Worm (Caenorhabditis elegans): ENCODE data around the gene tag-307.

tag-307 gene

DNA sequence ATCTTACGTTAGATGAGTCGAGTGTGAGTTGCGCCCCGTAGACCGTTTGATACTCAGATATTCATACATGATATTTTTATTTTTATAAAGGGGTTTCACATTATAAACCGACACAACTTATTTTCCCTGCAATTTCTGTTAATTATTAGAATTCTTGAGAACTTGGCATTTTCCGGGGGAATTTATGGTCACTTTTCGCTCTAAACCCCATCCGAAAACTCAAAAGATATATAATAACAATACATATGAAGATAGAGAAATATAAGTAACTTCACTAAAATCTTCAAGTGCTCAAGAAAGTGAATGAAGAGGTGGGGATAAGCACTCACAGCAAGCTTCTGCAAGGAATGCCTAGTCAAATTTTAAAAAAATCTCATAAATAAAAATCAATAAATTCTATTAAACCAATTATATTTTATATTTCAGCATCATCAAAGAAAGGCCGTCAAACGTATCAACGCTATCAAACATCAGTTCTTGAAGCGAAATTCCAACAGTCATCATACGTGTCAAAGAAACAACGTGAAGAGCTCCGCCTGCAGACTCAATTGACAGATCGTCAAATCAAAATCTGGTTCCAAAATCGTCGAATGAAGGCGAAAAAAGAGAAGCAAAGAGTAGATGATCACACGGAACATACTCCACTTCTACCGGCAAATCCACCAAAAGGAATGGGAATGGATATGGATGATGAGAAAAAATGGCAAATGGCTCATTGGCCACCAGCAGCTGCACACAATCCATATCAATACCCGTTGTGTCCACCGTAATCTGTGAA is 41.3 kb downstream of the tag-307 start:
- no peak for TF ChIP-seq ceh-13 (GFP tag; optimal IDR thresholded peaks at IDR 0.05)
- TF ChIP-seq tbx-11 (GFP tag; IDR thresholded peaks at IDR 0.05): no peak
- TF ChIP-seq sea-1 (GFP tag; conservative IDR thresholded peaks at IDR 0.05): no peak
- no peak for TF ChIP-seq flt-1 (GFP tag; IDR thresholded peaks at IDR 0.05)
- no peak for TF ChIP-seq hmg-4 (GFP tag; optimal IDR thresholded peaks at IDR 0.05)
- no peak for TF ChIP-seq tra-4 (tag; optimal IDR thresholded peaks at IDR 0.05)
- no peak for TF ChIP-seq aly-1 (tag; optimal IDR thresholded peaks at IDR 0.05)
- no peak for TF ChIP-seq pes-1 (GFP tag; IDR thresholded peaks at IDR 0.05)
- no peak for TF ChIP-seq ets-7 (tag; optimal IDR thresholded peaks at IDR 0.05)
- TF ChIP-seq tbx-37 (GFP tag; conservative IDR thresholded peaks at IDR 0.05): no peak
- TF ChIP-seq ama-1 (optimal IDR thresholded peaks at IDR 0.05): no peak
- no peak for TF ChIP-seq B0310.2 (tag; optimal IDR thresholded peaks at IDR 0.05)
- no peak for TF ChIP-seq F13C5.2 (tag; optimal IDR thresholded peaks at IDR 0.05)
- no peak for TF ChIP-seq ceh-36 (tag; optimal IDR thresholded peaks at IDR 0.05)
- no peak for TF ChIP-seq scrt-1 (GFP tag; IDR thresholded peaks at IDR 0.05)
- TF ChIP-seq hmbx-1 (tag; optimal IDR thresholded peaks at IDR 0.05): no peak
- no peak for TF ChIP-seq hnd-1 (tag; optimal IDR thresholded peaks at IDR 0.05)

DNA sequence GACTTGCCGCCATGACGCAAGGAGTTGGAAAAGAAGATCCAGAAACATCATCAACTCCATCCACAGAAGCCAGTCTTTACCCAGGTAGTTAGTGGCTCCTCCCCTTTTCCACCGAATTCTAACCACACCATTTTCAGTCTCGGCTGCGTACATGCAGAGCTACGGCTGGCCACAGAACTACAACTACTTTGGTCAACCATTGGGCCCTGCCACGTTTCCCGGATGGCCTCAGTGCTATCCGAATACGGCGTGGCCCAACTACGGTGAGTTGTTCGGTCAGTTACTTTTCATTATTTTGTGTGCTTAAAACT is 42.0 kb downstream of the tag-307 start:
- no peak for TF ChIP-seq pes-1 (GFP tag; IDR thresholded peaks at IDR 0.05)
- TF ChIP-seq scrt-1 (GFP tag; IDR thresholded peaks at IDR 0.05): no peak
- TF ChIP-seq ceh-36 (tag; optimal IDR thresholded peaks at IDR 0.05): no peak
- no peak for TF ChIP-seq F13C5.2 (tag; optimal IDR thresholded peaks at IDR 0.05)
- TF ChIP-seq sea-1 (GFP tag; conservative IDR thresholded peaks at IDR 0.05): no peak
- no peak for TF ChIP-seq ama-1 (optimal IDR thresholded peaks at IDR 0.05)
- TF ChIP-seq hmbx-1 (tag; optimal IDR thresholded peaks at IDR 0.05): no peak
- TF ChIP-seq hnd-1 (tag; optimal IDR thresholded peaks at IDR 0.05): no peak
- TF ChIP-seq flt-1 (GFP tag; IDR thresholded peaks at IDR 0.05): no peak
- no peak for TF ChIP-seq hmg-4 (GFP tag; optimal IDR thresholded peaks at IDR 0.05)
- no peak for TF ChIP-seq tra-4 (tag; optimal IDR thresholded peaks at IDR 0.05)
- no peak for TF ChIP-seq ets-7 (tag; optimal IDR thresholded peaks at IDR 0.05)
- TF ChIP-seq B0310.2 (tag; optimal IDR thresholded peaks at IDR 0.05): no peak
- no peak for TF ChIP-seq ceh-13 (GFP tag; optimal IDR thresholded peaks at IDR 0.05)
- TF ChIP-seq aly-1 (tag; optimal IDR thresholded peaks at IDR 0.05): no peak

DNA sequence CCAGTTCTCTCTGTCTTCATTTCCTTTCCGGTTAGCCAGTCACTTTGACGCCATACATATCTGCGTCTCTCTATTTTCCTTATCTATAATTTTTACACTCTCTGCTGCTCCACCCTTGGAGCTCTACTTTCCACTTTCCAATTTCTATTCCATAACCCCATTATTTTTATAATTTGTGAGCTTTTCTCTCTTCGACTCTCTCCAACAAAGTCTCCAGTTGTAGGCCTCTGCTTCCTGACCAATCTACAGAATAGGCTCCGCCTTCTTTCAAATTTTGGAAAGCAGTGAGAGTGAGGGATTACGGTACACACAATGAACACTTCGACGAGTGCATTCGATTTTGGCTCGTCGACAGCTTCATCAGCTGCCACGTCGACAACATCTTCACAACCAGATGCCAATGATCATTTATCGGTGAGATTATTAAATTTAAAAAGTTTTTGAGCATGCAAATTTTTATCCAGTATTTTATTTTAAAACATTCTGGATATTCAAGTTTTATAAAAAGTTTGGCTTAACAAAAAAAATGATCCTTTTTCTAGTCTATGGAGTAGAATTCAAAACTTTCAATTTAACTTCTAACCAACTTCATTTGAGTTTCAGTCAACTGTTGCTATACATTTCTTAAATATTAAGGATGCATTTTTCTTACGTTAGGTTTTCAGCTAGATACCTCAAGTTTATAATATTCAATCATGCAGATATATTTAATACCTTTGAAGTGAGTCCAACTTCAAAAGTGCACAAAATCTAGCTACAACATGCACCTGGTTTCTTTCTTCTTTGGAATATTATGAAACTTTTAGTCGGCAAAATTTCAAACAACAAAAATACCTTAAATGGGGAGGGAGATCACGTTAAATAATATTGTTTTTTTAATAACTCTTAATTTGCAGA is 42.6 kb downstream of the tag-307 start, which contains the start of gene egl-5:
Gene egl-5 (plus strand): TSS at position 216 of the 897 bp plus-strand sequence.
- no peak for TF ChIP-seq hmbx-1 (tag; optimal IDR thresholded peaks at IDR 0.05)
- no peak for TF ChIP-seq tbx-11 (GFP tag; IDR thresholded peaks at IDR 0.05)
- TF ChIP-seq ceh-13 (GFP tag; optimal IDR thresholded peaks at IDR 0.05): no peak
- TF ChIP-seq tra-4 (tag; optimal IDR thresholded peaks at IDR 0.05): no peak
- TF ChIP-seq ceh-36 (tag; optimal IDR thresholded peaks at IDR 0.05): no peak
- no peak for TF ChIP-seq aly-1 (tag; optimal IDR thresholded peaks at IDR 0.05)
- TF ChIP-seq tbx-37 (GFP tag; conservative IDR thresholded peaks at IDR 0.05): no peak
- no peak for TF ChIP-seq sea-1 (GFP tag; conservative IDR thresholded peaks at IDR 0.05)
- TF ChIP-seq hmg-4 (GFP tag; optimal IDR thresholded peaks at IDR 0.05): no peak
- no peak for TF ChIP-seq scrt-1 (GFP tag; IDR thresholded peaks at IDR 0.05)
- no peak for TF ChIP-seq ama-1 (optimal IDR thresholded peaks at IDR 0.05)
- TF ChIP-seq hnd-1 (tag; optimal IDR thresholded peaks at IDR 0.05): no peak
- no peak for TF ChIP-seq B0310.2 (tag; optimal IDR thresholded peaks at IDR 0.05)
- no peak for TF ChIP-seq ets-7 (tag; optimal IDR thresholded peaks at IDR 0.05)

DNA sequence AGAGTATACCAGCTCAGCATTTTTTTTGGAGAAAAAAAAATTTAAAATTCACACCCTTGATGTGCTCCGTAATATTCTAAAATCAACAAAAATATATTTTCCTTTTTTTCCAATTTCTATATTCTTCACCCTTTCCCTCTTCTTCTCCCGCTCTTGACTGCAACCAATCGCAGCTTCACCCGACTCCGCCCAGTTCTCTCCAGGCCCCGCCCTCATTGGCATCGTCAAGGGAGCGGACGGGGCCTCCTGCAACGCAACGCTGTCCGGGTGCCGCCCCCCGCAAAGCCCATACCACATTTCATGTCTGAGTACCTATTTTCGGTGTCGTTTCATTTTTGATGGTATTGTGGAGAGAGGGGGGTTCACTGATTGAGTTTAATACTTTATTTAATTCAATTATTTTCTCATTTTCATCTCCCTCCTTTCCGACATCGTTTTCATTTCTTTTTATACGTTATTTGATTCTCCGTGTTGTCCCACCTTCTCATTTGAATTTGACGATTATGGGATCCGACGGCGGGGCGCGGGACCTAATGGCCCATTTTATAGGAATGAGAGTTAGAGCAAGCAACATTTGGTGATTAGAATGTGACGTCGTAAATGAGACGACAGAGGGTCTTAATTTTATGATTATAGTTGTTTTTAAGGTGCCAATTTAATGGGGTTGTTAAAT is 44.7 kb downstream of the tag-307 start:
- TF ChIP-seq tbx-11 (GFP tag; IDR thresholded peaks at IDR 0.05): no peak
- TF ChIP-seq flt-1 (GFP tag; IDR thresholded peaks at IDR 0.05): no peak
- TF ChIP-seq F13C5.2 (tag; optimal IDR thresholded peaks at IDR 0.05): no peak
- TF ChIP-seq sea-1 (GFP tag; conservative IDR thresholded peaks at IDR 0.05): no peak
- TF ChIP-seq aly-1 (tag; optimal IDR thresholded peaks at IDR 0.05): no peak
- no peak for TF ChIP-seq tbx-37 (GFP tag; conservative IDR thresholded peaks at IDR 0.05)
- no peak for TF ChIP-seq ets-7 (tag; optimal IDR thresholded peaks at IDR 0.05)
- no peak for TF ChIP-seq tra-4 (tag; optimal IDR thresholded peaks at IDR 0.05)
- TF ChIP-seq ceh-13 (GFP tag; optimal IDR thresholded peaks at IDR 0.05): no peak
- TF ChIP-seq B0310.2 (tag; optimal IDR thresholded peaks at IDR 0.05): no peak
- TF ChIP-seq ceh-36 (tag; optimal IDR thresholded peaks at IDR 0.05): no peak
- no peak for TF ChIP-seq hmbx-1 (tag; optimal IDR thresholded peaks at IDR 0.05)
- no peak for TF ChIP-seq hmg-4 (GFP tag; optimal IDR thresholded peaks at IDR 0.05)
- TF ChIP-seq scrt-1 (GFP tag; IDR thresholded peaks at IDR 0.05): no peak
- no peak for TF ChIP-seq hnd-1 (tag; optimal IDR thresholded peaks at IDR 0.05)
- TF ChIP-seq ama-1 (optimal IDR thresholded peaks at IDR 0.05): no peak
- no peak for TF ChIP-seq pes-1 (GFP tag; IDR thresholded peaks at IDR 0.05)

- TF ChIP-seq aly-1 (tag; optimal IDR thresholded peaks at IDR 0.05) (no peak), tbx-37 (GFP tag; conservative IDR thresholded peaks at IDR 0.05) (no peak), scrt-1 (GFP tag; IDR thresholded peaks at IDR 0.05) (no peak), B0310.2 (tag; optimal IDR thresholded peaks at IDR 0.05) (no peak), pes-1 (GFP tag; IDR thresholded peaks at IDR 0.05) (no peak), ama-1 (optimal IDR thresholded peaks at IDR 0.05) (no peak), tbx-11 (GFP tag; IDR thresholded peaks at IDR 0.05) (no peak), ets-7 (tag; optimal IDR thresholded peaks at IDR 0.05) (no peak), ceh-13 (GFP tag; optimal IDR thresholded peaks at IDR 0.05) (no peak), hnd-1 (tag; optimal IDR thresholded peaks at IDR 0.05) (no peak), sea-1 (GFP tag; conservative IDR thresholded peaks at IDR 0.05) (no peak), tra-4 (tag; optimal IDR thresholded peaks at IDR 0.05) (no peak), hmbx-1 (tag; optimal IDR thresholded peaks at IDR 0.05) (no peak), ceh-36 (tag; optimal IDR thresholded peaks at IDR 0.05) (no peak), F13C5.2 (tag; optimal IDR thresholded peaks at IDR 0.05) (no peak), hmg-4 (GFP tag; optimal IDR thresholded peaks at IDR 0.05) (no peak), flt-1 (GFP tag; IDR thresholded peaks at IDR 0.05) (no peak)
Observed at ce11 chrIII:7809033-7809432, 48.0 kb downstream of the tag-307 start.
